Worm (Caenorhabditis elegans) whole organism, mixed stage, embryonic: ENCODE measurements around the gene ttr-30.
A peak's percentile ranks its signal among the peaks of the same experiment; 100 is the strongest.
"Not testable (repeated sequence)": the region's sequence is repeated elsewhere in the genome, so short reads cannot be mapped to it uniquely, and the experiment has no call there.

ENCODE experiments used
- M03D4.4 ChIP-seq: sonication (generic microtip); optimal IDR thresholded peaks from 2 replicates; lab custom pipeline; 2017; ENCODE audit warnings: mild to moderate bottlenecking, missing genetic modification characterization, missing compliant biosample characterization
- bed-3 ChIP-seq: fragments of 200-800 bp; sonication (Bioruptor generic); optimal IDR thresholded peaks from 3 replicates; lab custom pipeline; 2018; ENCODE audit warnings: mild to moderate bottlenecking, missing genetic modification characterization, moderate library complexity, missing compliant biosample characterization
- blmp-1 ChIP-seq: fragments of 150-350 bp; optimal IDR thresholded peaks from 2 replicates; lab custom pipeline; 2014; ENCODE audit warnings: missing biosample characterization, missing genetic modification characterization
- ceh-39 ChIP-seq: fragments of 150-350 bp; optimal IDR thresholded peaks from 2 replicates; lab custom pipeline; 2014; ENCODE audit warnings: missing biosample characterization, missing genetic modification characterization
- ceh-83 ChIP-seq: fragments of 200-800 bp; sonication (Bioruptor generic); optimal IDR thresholded peaks from 2 replicates; lab custom pipeline; 2018; ENCODE audit warnings: mild to moderate bottlenecking, missing genetic modification characterization, missing compliant biosample characterization
- cnd-1 ChIP-seq: fragments of 200-800 bp; sonication (Bioruptor generic); optimal IDR thresholded peaks from 2 replicates; lab custom pipeline; 2018; ENCODE audit warnings: mild to moderate bottlenecking, missing genetic modification characterization, missing compliant biosample characterization
- drap-1 ChIP-seq: fragments of 200-800 bp; sonication (Bioruptor generic); optimal IDR thresholded peaks from 3 replicates; lab custom pipeline; 2018; ENCODE audit warnings: mild to moderate bottlenecking, missing genetic modification characterization, missing compliant biosample characterization
- elt-3 ChIP-seq: fragments of 150-350 bp; optimal IDR thresholded peaks from 2 replicates; lab custom pipeline; 2014; ENCODE audit warnings: missing biosample characterization, missing genetic modification characterization
- flh-1 ChIP-seq: fragments of 200-800 bp; sonication (Bioruptor generic); optimal IDR thresholded peaks from 2 replicates; lab custom pipeline; 2018; ENCODE audit warnings: mild to moderate bottlenecking, missing genetic modification characterization, moderate library complexity, missing compliant biosample characterization
- ham-2 ChIP-seq: fragments of 200-800 bp; sonication (Bioruptor generic); optimal IDR thresholded peaks from 2 replicates; lab custom pipeline; 2018; ENCODE audit warnings: mild to moderate bottlenecking, missing genetic modification characterization, missing compliant biosample characterization
- hlh-1 ChIP-seq: fragments of 150-350 bp; optimal IDR thresholded peaks from 2 replicates; lab custom pipeline; 2014; ENCODE audit warnings: missing biosample characterization, missing genetic modification reagents, missing genetic modification characterization
- lin-32 ChIP-seq: fragments of 200-800 bp; sonication (Bioruptor generic); optimal IDR thresholded peaks from 2 replicates; lab custom pipeline; 2018; ENCODE audit warnings: mild to moderate bottlenecking, missing genetic modification characterization, missing compliant biosample characterization
- lsy-2 ChIP-seq: fragments of 150-350 bp; optimal IDR thresholded peaks from 2 replicates; lab custom pipeline; 2014; ENCODE audit warnings: missing biosample characterization, missing genetic modification characterization
- mab-5 ChIP-seq: fragments of 150-350 bp; optimal IDR thresholded peaks from 2 replicates; lab custom pipeline; 2014; ENCODE audit warnings: missing biosample characterization, missing genetic modification characterization
- mep-1 ChIP-seq: fragments of 150-350 bp; optimal IDR thresholded peaks from 2 replicates; lab custom pipeline; 2017; ENCODE audit warnings: missing biosample characterization, missing genetic modification reagents, missing genetic modification characterization, inconsistent platforms
- mls-2 ChIP-seq: sonication (generic microtip); optimal IDR thresholded peaks from 2 replicates; lab custom pipeline; 2016; ENCODE audit warnings: mild to moderate bottlenecking, missing genetic modification characterization, moderate library complexity, missing compliant biosample characterization
- nhr-2 ChIP-seq: fragments of 150-350 bp; optimal IDR thresholded peaks from 2 replicates; lab custom pipeline; 2014; ENCODE audit warnings: missing biosample characterization, missing genetic modification characterization
- nhr-237 ChIP-seq: fragments of 150-350 bp; optimal IDR thresholded peaks from 2 replicates; lab custom pipeline; 2014; ENCODE audit warnings: missing biosample characterization, missing genetic modification characterization
- nhr-28 ChIP-seq: fragments of 150-350 bp; optimal IDR thresholded peaks from 2 replicates; lab custom pipeline; 2014; ENCODE audit warnings: missing biosample characterization, missing genetic modification characterization
- nhr-76 ChIP-seq: sonication (generic microtip); optimal IDR thresholded peaks from 2 replicates; lab custom pipeline; 2017; ENCODE audit warnings: missing biosample characterization, missing genetic modification characterization
- pha-4 ChIP-seq: fragments of 150-350 bp; optimal IDR thresholded peaks from 2 replicates; lab custom pipeline; 2018; ENCODE audit warnings: missing biosample characterization, missing genetic modification reagents, missing genetic modification characterization
- sem-2 ChIP-seq: fragments of 200-800 bp; sonication (Bioruptor generic); optimal IDR thresholded peaks from 2 replicates; lab custom pipeline; 2018; ENCODE audit warnings: mild to moderate bottlenecking, missing genetic modification characterization, missing compliant biosample characterization
- tbx-8 ChIP-seq: fragments of 200-800 bp; sonication (Bioruptor generic); optimal IDR thresholded peaks from 2 replicates; lab custom pipeline; 2018; ENCODE audit warnings: mild to moderate bottlenecking, missing genetic modification characterization, moderate library complexity, missing compliant biosample characterization
- unc-120 ChIP-seq: sonication (generic microtip); optimal IDR thresholded peaks from 2 replicates; lab custom pipeline; 2017; ENCODE audit warnings: missing genetic modification characterization, missing compliant biosample characterization; ENCODE audit not compliant: poor library complexity, severe bottlenecking
- unc-39 ChIP-seq: fragments of 150-350 bp; optimal IDR thresholded peaks from 2 replicates; lab custom pipeline; 2014; ENCODE audit warnings: missing biosample characterization, missing genetic modification characterization
- unc-62 ChIP-seq: fragments of 150-350 bp; optimal IDR thresholded peaks from 2 replicates; lab custom pipeline; 2014; ENCODE audit warnings: missing biosample characterization, missing genetic modification reagents, missing genetic modification characterization
- zip-8 ChIP-seq: fragments of 150-350 bp; optimal IDR thresholded peaks from 2 replicates; lab custom pipeline; 2014; ENCODE audit warnings: missing biosample characterization, missing genetic modification characterization
- ztf-11 ChIP-seq: fragments of 150-350 bp; optimal IDR thresholded peaks from 2 replicates; lab custom pipeline; 2014; ENCODE audit warnings: missing biosample characterization, missing genetic modification characterization

Gene ttr-30

DNA sequence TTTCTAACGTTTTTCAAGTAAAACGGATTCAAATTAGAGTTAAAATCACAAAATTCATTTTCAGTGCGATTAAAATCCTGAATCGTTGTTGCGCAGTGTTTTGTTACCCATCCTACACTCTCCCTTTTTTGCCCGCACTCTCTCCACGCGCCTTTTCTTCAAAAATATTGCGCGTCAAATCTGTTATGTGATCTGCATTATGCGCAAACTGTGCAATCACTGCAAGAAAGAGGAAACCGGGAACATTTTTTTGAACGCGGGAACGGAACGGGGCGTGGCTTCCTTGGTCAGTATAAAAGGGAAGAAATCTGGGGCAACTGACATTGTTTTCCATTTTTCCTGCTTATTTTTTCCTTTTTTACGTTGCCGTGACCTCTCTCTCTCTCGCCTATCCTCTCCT lies 9.6 kb downstream of the ttr-30 start:
- TF ChIP-seq hlh-1 (tag; lab: Kevin White, UChicago) (no peak), cnd-1 (tag; lab: Kevin White, UChicago) (no peak), zip-8 (tag; lab: Kevin White, UChicago) (peak; percentile 4), nhr-2 (tag; lab: Kevin White, UChicago) (no peak), ham-2 (GFP tag; lab: Kevin White, UChicago) (no peak), blmp-1 (no peak), unc-62 (GFP tag; lab: Kevin White, UChicago) (no peak), bed-3 (GFP tag; lab: Kevin White, UChicago) (no peak), ztf-11 (tag; lab: Kevin White, UChicago) (no peak)

DNA sequence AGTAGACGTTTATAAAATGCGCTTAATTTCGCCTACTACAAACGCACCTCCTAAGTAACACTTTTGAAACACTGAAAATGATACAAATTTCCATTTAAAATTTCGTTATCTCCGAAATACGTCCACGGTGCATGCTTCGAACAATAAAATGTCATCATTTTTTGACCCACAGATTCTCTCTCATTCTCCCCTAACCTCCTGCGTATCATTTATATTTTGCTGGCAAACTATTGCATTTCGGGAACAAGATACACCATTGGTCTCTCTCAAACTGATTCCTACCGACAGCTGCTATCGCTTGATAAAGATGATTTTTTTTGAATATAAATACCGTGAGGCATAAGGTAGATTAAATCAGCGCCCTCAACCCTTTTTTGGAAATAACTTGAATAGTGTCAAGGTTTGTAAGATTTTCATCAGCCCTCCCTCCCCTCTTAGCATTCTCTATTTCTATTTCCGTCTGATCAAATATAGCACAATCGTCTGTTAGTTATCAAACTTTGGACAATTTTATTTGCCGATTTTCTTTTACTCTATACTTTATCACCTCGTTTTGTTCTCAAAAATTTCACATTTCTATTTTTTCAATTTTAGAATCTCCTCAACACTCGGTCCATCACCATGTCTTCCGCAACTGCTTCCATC lies 10.3 kb downstream of the ttr-30 start, which contains the start of gene C07D8.6:
Gene C07D8.6 (plus strand): TSS at position 595 of the 645 bp plus-strand sequence.
- TF ChIP-seq drap-1 (no peak), M03D4.4 (tag; lab: Kevin White, UChicago) (no peak), ceh-39 (tag; lab: Kevin White, UChicago) (no peak), elt-3 (tag; lab: Kevin White, UChicago) (no peak), nhr-76 (no peak), unc-62 (GFP tag; lab: Kevin White, UChicago) (peak; percentile 24), nhr-237 (tag; lab: Kevin White, UChicago) (no peak), sem-2 (GFP tag; lab: Kevin White, UChicago) (no peak), mls-2 (tag; lab: Kevin White, UChicago) (no peak), unc-120 (tag; lab: Kevin White, UChicago) (peak; percentile 1), flh-1 (GFP tag; lab: Kevin White, UChicago) (no peak), ceh-83 (GFP tag; lab: Kevin White, UChicago) (no peak), pha-4 (tag; lab: Kevin White, UChicago) (no peak), hlh-1 (tag; lab: Kevin White, UChicago) (peak; percentile 62), lin-32 (no peak)
- TF ChIP-seq, all 35 proteins: peak for 3

DNA sequence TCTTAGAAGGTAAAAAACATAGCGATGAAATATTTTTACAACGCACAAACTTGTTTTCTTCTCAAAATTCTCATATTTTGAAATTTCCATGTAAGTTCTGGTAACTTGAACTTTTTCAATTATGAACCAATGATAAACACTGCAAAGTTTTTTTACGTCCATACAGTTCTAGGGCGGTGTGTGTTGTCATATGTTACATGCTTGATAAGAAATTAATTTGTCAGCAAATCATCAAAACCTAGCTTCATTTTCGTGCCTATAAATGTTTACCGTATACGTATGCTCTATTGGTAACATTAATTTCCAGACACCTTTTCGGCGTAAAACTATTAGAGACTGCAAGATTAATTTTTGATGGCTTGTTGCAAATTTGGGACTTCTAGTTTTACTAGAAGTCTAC lies 12.5 kb downstream of the ttr-30 start:
- TF ChIP-seq bed-3 (GFP tag; lab: Kevin White, UChicago) (no peak), nhr-28 (tag; lab: Kevin White, UChicago) (no peak), unc-120 (tag; lab: Kevin White, UChicago) (no peak), drap-1 (no peak)
- TF ChIP-seq, all 35 proteins: peak for 0

- no peak for TF ChIP-seq bed-3 (GFP tag; lab: Kevin White, UChicago)
- TF ChIP-seq blmp-1 = no peak
- TF ChIP-seq ztf-11 (tag; lab: Kevin White, UChicago) = no peak
- TF ChIP-seq lsy-2 (tag; lab: Kevin White, UChicago) = no peak
- no peak for TF ChIP-seq unc-120 (tag; lab: Kevin White, UChicago)
- TF ChIP-seq tbx-8 = no peak
- no peak for TF ChIP-seq unc-39 (tag; lab: Kevin White, UChicago)
- TF ChIP-seq mab-5 (tag; lab: Kevin White, UChicago) = no peak
- no peak for TF ChIP-seq mls-2 (tag; lab: Kevin White, UChicago)
- TF ChIP-seq hlh-1 (tag; lab: Kevin White, UChicago) = no peak
- no peak for TF ChIP-seq nhr-2 (tag; lab: Kevin White, UChicago)
- no peak for TF ChIP-seq lin-32
- TF ChIP-seq nhr-237 (tag; lab: Kevin White, UChicago) = no peak
- no peak for TF ChIP-seq ham-2 (GFP tag; lab: Kevin White, UChicago)
- TF ChIP-seq nhr-76 = no peak
- TF ChIP-seq, all 35 proteins: peak for 0
These were observed 13.0 kb downstream of the ttr-30 start, which contains the start of gene C07D8.5 for ce11 chrX:7343747-7344146. TSS of gene C07D8.5 (plus strand) at chrX:7344047.

DNA sequence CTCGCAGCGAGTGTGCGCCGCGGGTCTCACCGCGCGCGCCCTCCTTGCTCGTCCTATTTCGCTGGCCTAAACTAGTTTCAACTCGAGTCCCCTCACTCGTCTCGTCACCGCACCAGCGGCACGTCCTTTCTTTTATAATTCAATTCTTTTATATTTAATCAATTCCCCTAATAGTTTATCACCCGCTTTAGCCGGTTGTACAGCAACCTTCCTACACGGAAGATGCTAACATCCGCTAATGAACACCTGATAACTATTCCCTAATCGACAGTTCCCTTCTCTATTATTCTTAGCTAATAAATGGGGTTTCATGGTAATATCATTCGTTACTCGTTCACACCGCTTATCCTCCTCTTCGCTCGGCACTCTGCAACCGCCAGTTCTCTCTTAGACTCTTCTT lies 34.5 kb downstream of the ttr-30 start, which contains the start of gene C56G3.2:
Gene C56G3.2 (plus strand): TSS at position 301 of the 400 bp plus-strand sequence.
- not testable (repeated sequence) for TF ChIP-seq nhr-28, M03D4.4, mep-1 (tag; lab: Kevin White, UChicago)
